Worm (Caenorhabditis elegans): Measurements from ENCODE around the gene mcd-1.
"Not testable (repeated sequence)": the region's sequence is repeated elsewhere in the genome, so short reads cannot be mapped to it uniquely, and the experiment has no call there.

DNA sequence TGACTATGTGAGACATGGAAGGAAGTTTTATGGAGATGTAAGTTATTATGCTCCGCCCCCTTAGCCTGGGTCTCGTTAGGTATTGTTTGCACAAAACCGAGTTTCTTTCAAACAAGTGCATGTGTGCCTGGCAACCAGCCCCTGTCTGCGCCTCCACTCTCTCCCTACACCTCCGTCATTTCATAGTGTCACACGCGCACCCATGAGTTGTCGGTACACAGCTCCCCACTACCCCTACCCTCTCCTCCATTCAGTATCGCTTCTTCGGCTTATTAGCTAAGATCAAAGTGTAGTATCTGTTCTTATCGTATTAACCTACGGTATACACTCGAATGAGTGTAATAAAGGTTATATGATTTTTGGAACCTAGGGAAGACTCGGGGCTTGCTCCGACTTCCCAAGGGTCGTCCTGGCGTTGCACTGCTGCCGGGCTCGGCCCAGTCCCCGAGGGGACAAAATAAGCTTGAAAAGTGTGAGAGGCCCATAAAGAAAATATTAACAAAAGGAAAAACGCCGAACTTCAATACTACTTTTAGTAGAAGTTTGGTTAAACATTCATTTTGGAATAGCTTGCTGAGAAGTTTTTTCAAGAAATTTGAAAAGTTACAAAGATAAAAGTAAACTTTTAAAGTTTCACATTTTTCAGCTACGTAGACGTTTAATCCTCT is 35.7 kb upstream of the mcd-1 start:
- TF ChIP-seq lsy-2 (tag; optimal IDR thresholded peaks at IDR 0.05); unc-130 (tag; optimal IDR thresholded peaks at IDR 0.05); rnt-1 (tag; optimal IDR thresholded peaks at IDR 0.05); ztf-4 (tag; optimal IDR thresholded peaks at IDR 0.05); tlp-1 (tag; optimal IDR thresholded peaks at IDR 0.05); ces-1 (GFP tag; optimal IDR thresholded peaks at IDR 0.05); pqm-1 (tag; optimal IDR thresholded peaks at IDR 0.05): not testable (repeated sequence)

All from whole organism, L1 larva.